Worm (Caenorhabditis elegans) whole organism, L4 larva: ENCODE results near the gene ZC449.4.

Experiments
- Y5F2A.4 ChIP-seq: fragments of 200-800 bp; sonication (Bioruptor generic); optimal IDR thresholded peaks from 2 replicates; lab custom pipeline; 2018; ENCODE audit warnings: mild to moderate bottlenecking, missing genetic modification characterization, missing compliant biosample characterization
- ZK337.2 ChIP-seq: fragments of 200-800 bp; sonication (Bioruptor generic); IDR thresholded peaks from 2 replicates; pipeline ENCODE4 v1.3.6; 2022; ENCODE audit warnings: missing genetic modification reagents, missing genetic modification characterization, missing compliant biosample characterization
- aha-1 ChIP-seq: fragments of 150-350 bp; peaks from one replicate; lab custom pipeline; 2014; ENCODE audit warnings: missing biosample characterization, missing genetic modification characterization
- aly-2 ChIP-seq: sonication (generic microtip); optimal IDR thresholded peaks from 2 replicates; lab custom pipeline; 2018; ENCODE audit warnings: missing biosample characterization, missing genetic modification characterization
- arid-1 ChIP-seq: fragments of 200-800 bp; sonication (Bioruptor generic); conservative IDR thresholded peaks from 2 replicates; pipeline ENCODE4 v1.3.6; 2022; ENCODE audit warnings: missing genetic modification reagents, missing genetic modification characterization, missing compliant biosample characterization
- ceh-20 ChIP-seq: fragments of 200-800 bp; sonication (Bioruptor generic); IDR thresholded peaks from 2 replicates; pipeline ENCODE4 v1.3.6; 2022; ENCODE audit warnings: missing genetic modification reagents, missing genetic modification characterization, missing compliant biosample characterization
- cey-2 ChIP-seq: sonication (generic microtip); optimal IDR thresholded peaks from 3 replicates; lab custom pipeline; 2017; ENCODE audit warnings: missing genetic modification characterization, mild to moderate bottlenecking, missing compliant biosample characterization, antibody characterized with exemption, borderline replicate concordance; ENCODE audit not compliant: insufficient read depth
- ctbp-1 ChIP-seq: fragments of 200-800 bp; sonication (Bioruptor generic); IDR thresholded peaks from 2 replicates; pipeline ENCODE4 v1.3.6; 2022; ENCODE audit warnings: missing genetic modification reagents, missing genetic modification characterization, missing compliant biosample characterization
- daf-16 ChIP-seq, 3 experiments: sonication (generic microtip); optimal IDR thresholded peaks; 2 replicates each; lab custom pipeline; 2016 to 2017; ENCODE audit warnings: missing genetic modification characterization in 3 of 3, missing genetic modification reagents in 3 of 3, mild to moderate bottlenecking in 2 of 3, missing compliant biosample characterization in 2 of 3, missing biosample characterization in 1 of 3, moderate library complexity in 1 of 3
- dmd-6 ChIP-seq: fragments of 200-800 bp; sonication (Bioruptor generic); IDR thresholded peaks from 2 replicates; pipeline ENCODE4 v1.3.6; 2022; ENCODE audit warnings: missing genetic modification reagents, missing genetic modification characterization, missing compliant biosample characterization
- dpl-1 ChIP-seq: fragments of 150-350 bp; optimal IDR thresholded peaks from 2 replicates; lab custom pipeline; 2014; ENCODE audit warnings: missing biosample characterization, missing genetic modification reagents, missing genetic modification characterization
- duxl-1 ChIP-seq: sonication (generic microtip); optimal IDR thresholded peaks from 2 replicates; lab custom pipeline; 2016; ENCODE audit warnings: mild to moderate bottlenecking, missing genetic modification characterization, moderate library complexity, missing compliant biosample characterization; ENCODE audit not compliant: poor library complexity
- dve-1 ChIP-seq: sonication (generic microtip); optimal IDR thresholded peaks from 2 replicates; lab custom pipeline; 2017; ENCODE audit warnings: antibody characterized with exemption, mild to moderate bottlenecking, missing genetic modification characterization, missing compliant biosample characterization; ENCODE audit not compliant: insufficient read depth
- egl-43 ChIP-seq: fragments of 200-800 bp; sonication (Bioruptor generic); IDR thresholded peaks from 2 replicates; pipeline ENCODE4 v1.3.6; 2022; ENCODE audit warnings: missing genetic modification reagents, missing genetic modification characterization, missing compliant biosample characterization
- hlh-11 ChIP-seq: fragments of 200-800 bp; sonication (Bioruptor generic); optimal IDR thresholded peaks from 2 replicates; lab custom pipeline; 2018; ENCODE audit warnings: mild to moderate bottlenecking, missing genetic modification characterization, missing compliant biosample characterization
- hmg-1.1 ChIP-seq: fragments of 200-800 bp; sonication (Bioruptor generic); IDR thresholded peaks from 2 replicates; pipeline ENCODE4 v1.3.6; 2022; ENCODE audit warnings: missing genetic modification reagents, missing genetic modification characterization, missing compliant biosample characterization
- lim-7 ChIP-seq: fragments of 200-800 bp; sonication (Bioruptor generic); IDR thresholded peaks from 2 replicates; pipeline ENCODE4 v1.3.6; 2022; ENCODE audit warnings: missing genetic modification characterization, missing compliant biosample characterization
- lin-1 ChIP-seq: fragments of 200-800 bp; sonication (Bioruptor generic); IDR thresholded peaks from 2 replicates; pipeline ENCODE4 v1.3.6; 2022; ENCODE audit warnings: missing genetic modification reagents, missing genetic modification characterization, missing compliant biosample characterization
- lin-13 ChIP-seq: fragments of 150-350 bp; optimal IDR thresholded peaks from 2 replicates; lab custom pipeline; 2014; ENCODE audit warnings: missing biosample characterization, missing genetic modification reagents, missing genetic modification characterization
- lin-29 ChIP-seq: fragments of 200-800 bp; sonication (Bioruptor generic); IDR thresholded peaks from 2 replicates; pipeline ENCODE4 v1.3.6; 2022; ENCODE audit warnings: missing genetic modification reagents, missing genetic modification characterization, missing compliant biosample characterization
- lin-38 ChIP-seq: fragments of 200-800 bp; sonication (Bioruptor generic); IDR thresholded peaks from 2 replicates; pipeline ENCODE4 v1.3.6; 2022; ENCODE audit warnings: missing genetic modification reagents, missing genetic modification characterization, missing compliant biosample characterization
- mdl-1 ChIP-seq, 2 experiments: fragments of 150-350 bp in 1 of 2; sonication (generic microtip) in 1 of 2; optimal IDR thresholded peaks; 2 replicates each; lab custom pipeline; 2014 to 2017; ENCODE audit warnings: missing biosample characterization in 2 of 2, missing genetic modification characterization in 2 of 2
- mdt-29 ChIP-seq: fragments of 200-800 bp; sonication (Bioruptor generic); IDR thresholded peaks from 2 replicates; pipeline ENCODE4 v1.3.6; 2022; ENCODE audit warnings: missing genetic modification reagents, missing genetic modification characterization, missing compliant biosample characterization
- mep-1 ChIP-seq: fragments of 150-350 bp; sonication (generic microtip); optimal IDR thresholded peaks from 3 replicates; lab custom pipeline; 2014; ENCODE audit warnings: missing biosample characterization, missing genetic modification characterization
- mes-2 ChIP-seq: sonication (generic microtip); optimal IDR thresholded peaks from 2 replicates; lab custom pipeline; 2016; ENCODE audit warnings: missing genotype, mild to moderate bottlenecking, missing genetic modification characterization, missing compliant biosample characterization; ENCODE audit not compliant: poor library complexity, severe bottlenecking
- mxl-3 ChIP-seq: fragments of 200-800 bp; sonication (Bioruptor generic); optimal IDR thresholded peaks from 2 replicates; lab custom pipeline; 2018; ENCODE audit warnings: mild to moderate bottlenecking, missing genetic modification characterization, missing compliant biosample characterization
- nhr-11 ChIP-seq: fragments of 150-350 bp; optimal IDR thresholded peaks from 2 replicates; lab custom pipeline; 2014; ENCODE audit warnings: missing biosample characterization, missing genetic modification characterization
- nhr-28 ChIP-seq: fragments of 150-350 bp; optimal IDR thresholded peaks from 2 replicates; lab custom pipeline; 2014; ENCODE audit warnings: missing biosample characterization, missing genetic modification characterization
- nhr-42 ChIP-seq: fragments of 200-800 bp; sonication (Bioruptor generic); IDR thresholded peaks from 2 replicates; pipeline ENCODE4 v1.3.6; 2022; ENCODE audit warnings: missing genetic modification characterization, missing compliant biosample characterization
- nhr-48 ChIP-seq: sonication (generic microtip); optimal IDR thresholded peaks from 2 replicates; lab custom pipeline; 2016; ENCODE audit warnings: mild to moderate bottlenecking, missing genetic modification characterization, missing compliant biosample characterization
- nhr-6 ChIP-seq: fragments of 150-350 bp; optimal IDR thresholded peaks from 2 replicates; lab custom pipeline; 2014; ENCODE audit warnings: missing biosample characterization, missing genetic modification characterization
- nhr-77 ChIP-seq: fragments of 150-350 bp; optimal IDR thresholded peaks from 2 replicates; lab custom pipeline; 2014; ENCODE audit warnings: missing biosample characterization, missing genetic modification characterization
- pqm-1 ChIP-seq: sonication (generic microtip); optimal IDR thresholded peaks from 2 replicates; lab custom pipeline; 2017; ENCODE audit warnings: missing biosample characterization, missing genetic modification characterization
- rbr-2 ChIP-seq: sonication (generic microtip); optimal IDR thresholded peaks from 2 replicates; lab custom pipeline; 2016; ENCODE audit warnings: missing genotype, missing genetic modification characterization, missing compliant biosample characterization
- set-16 ChIP-seq: fragments of 200-800 bp; sonication (Bioruptor generic); IDR thresholded peaks from 2 replicates; pipeline ENCODE4 v1.3.6; 2022; ENCODE audit warnings: missing genetic modification reagents, missing genetic modification characterization, missing compliant biosample characterization
- snpc-1.2 ChIP-seq: fragments of 200-800 bp; sonication (Bioruptor generic); IDR thresholded peaks from 2 replicates; pipeline ENCODE4 v1.3.6; 2022; ENCODE audit warnings: missing genetic modification reagents, missing genetic modification characterization, missing compliant biosample characterization
- tag-97 ChIP-seq: fragments of 200-800 bp; sonication (Bioruptor generic); IDR thresholded peaks from 2 replicates; pipeline ENCODE4 v1.3.6; 2022; ENCODE audit warnings: missing genetic modification characterization, missing compliant biosample characterization
- tra-1 ChIP-seq: fragments of 200-800 bp; sonication (Bioruptor generic); IDR thresholded peaks from 2 replicates; pipeline ENCODE4 v1.3.6; 2022; ENCODE audit warnings: missing genetic modification reagents, missing genetic modification characterization, missing compliant biosample characterization
- unc-62 ChIP-seq, 3 experiments: fragments of 150-350 bp in 1 of 3; sonication (generic microtip); optimal IDR thresholded peaks in 2 of 3; peaks in 1 of 3; 1 replicate in 1 of 3; 2 replicates in 2 of 3; lab custom pipeline; 2014 to 2017; ENCODE audit warnings: missing biosample characterization in 3 of 3, missing genetic modification characterization in 3 of 3, missing genetic modification reagents in 3 of 3, missing genotype in 1 of 3
- vab-7 ChIP-seq: fragments of 200-800 bp; sonication (Bioruptor generic); IDR thresholded peaks from 2 replicates; pipeline ENCODE4 v1.3.6; 2022; ENCODE audit warnings: missing genetic modification reagents, missing genetic modification characterization, missing compliant biosample characterization

Gene ZC449.4

ce11 chrX:5033868-5034267, at the start of gene ZC449.4:
TSS of gene ZC449.4 (minus strand) at chrX:5033968.
- TF ChIP-seq unc-62 (GFP tag; optimal IDR thresholded peaks at IDR 0.05 in 1 of 2; lab: Kevin White, UChicago) (peak in 1 of 2 experiments; percentile 26), unc-62 (tag; optimal IDR thresholded peaks at IDR 0.05; lab: Kevin White, UChicago) (no peak), tag-97 (no peak), aha-1 (tag; lab: Kevin White, UChicago) (peak; percentile 43)

- TF ChIP-seq nhr-28 (tag; lab: Kevin White, UChicago), result peak; percentile 15
- TF ChIP-seq dmd-6, result peak; percentile 34; the same call in 1 of the 2 replicates
- peak in 1 of 2 experiments; percentile 16 for TF ChIP-seq mdl-1 (tag; optimal IDR thresholded peaks at IDR 0.05; lab: Kevin White, UChicago)
- TF ChIP-seq tra-1 (GFP tag; lab: Robert Waterston, UW), result 0 out of 2 replicates have a peak, but pooled peaks have one; percentile 17
- TF ChIP-seq snpc-1.2 (GFP tag; lab: Robert Waterston, UW), result no peak
- TF ChIP-seq lin-29, result no peak
- TF ChIP-seq unc-62 (GFP tag; optimal IDR thresholded peaks at IDR 0.05 in 1 of 2; lab: Kevin White, UChicago), result peak in 1 of 2 experiments; percentile 35
- TF ChIP-seq unc-62 (tag; optimal IDR thresholded peaks at IDR 0.05; lab: Kevin White, UChicago), result no peak
- TF ChIP-seq lin-38 (GFP tag; lab: Robert Waterston, UW), result no peak
- TF ChIP-seq Y5F2A.4 (GFP tag; lab: Kevin White, UChicago), result no peak
- no peak for TF ChIP-seq mes-2
- 0 out of 2 replicates have a peak, but pooled peaks have one; percentile 37 for TF ChIP-seq ceh-20 (GFP tag; lab: Robert Waterston, UW)
These were observed 45.5 kb upstream of the ZC449.4 start for ce11 chrX:5079297-5079696.

ce11 chrX:5077696-5078343, 44.1 kb upstream of the ZC449.4 start, which contains the start of gene cal-5:
TSS of gene cal-5 (minus strand) at chrX:5077961.
- TF ChIP-seq lim-7, result no peak
- TF ChIP-seq lin-38 (GFP tag; lab: Robert Waterston, UW), result no peak
- peak; percentile 4 for TF ChIP-seq dpl-1 (GFP tag; lab: Kevin White, UChicago)
- peak; percentile 66 for TF ChIP-seq pqm-1 (tag; lab: Kevin White, UChicago)
- TF ChIP-seq mep-1 (tag; lab: Kevin White, UChicago), result peak; percentile 23
- TF ChIP-seq unc-62 (GFP tag; optimal IDR thresholded peaks at IDR 0.05 in 1 of 2; lab: Kevin White, UChicago), result peak in 1 of 2 experiments; percentile 88
- TF ChIP-seq unc-62 (tag; optimal IDR thresholded peaks at IDR 0.05; lab: Kevin White, UChicago), result no peak
- no peak for TF ChIP-seq daf-16 (GFP tag; optimal IDR thresholded peaks at IDR 0.05; lab: Kevin White, UChicago)
- TF ChIP-seq daf-16 (tag; optimal IDR thresholded peaks at IDR 0.05; lab: Kevin White, UChicago), result peak; percentile 64
- TF ChIP-seq lin-1 (GFP tag; lab: Robert Waterston, UW), result peak; percentile 47; the same call in 1 of the 2 replicates
- TF ChIP-seq nhr-6 (tag; lab: Kevin White, UChicago), result no peak
- TF ChIP-seq nhr-11 (tag; lab: Kevin White, UChicago), result no peak
- TF ChIP-seq nhr-48 (tag; lab: Kevin White, UChicago), result peak; percentile 39
- TF ChIP-seq rbr-2 (tag; lab: Kevin White, UChicago), result peak; percentile 45
- 0 out of 2 replicates have a peak, but pooled peaks have one; percentile 31 for TF ChIP-seq nhr-42
- 0 out of 2 replicates have a peak, but pooled peaks have one; percentile 15 for TF ChIP-seq ctbp-1
- no peak for TF ChIP-seq cey-2 (tag; lab: Kevin White, UChicago)
- TF ChIP-seq mdl-1 (tag; optimal IDR thresholded peaks at IDR 0.05; lab: Kevin White, UChicago), result peak; percentile 25 to 59
- no peak for TF ChIP-seq lin-13 (GFP tag; lab: Kevin White, UChicago)
- TF ChIP-seq mdt-29 (GFP tag; lab: Robert Waterston, UW), result no peak
- TF ChIP-seq egl-43 (GFP tag; lab: Robert Waterston, UW), result peak; percentile 35; the same call in 1 of the 2 replicates
- TF ChIP-seq tra-1 (GFP tag; lab: Robert Waterston, UW), result no peak
- peak; percentile 79 for TF ChIP-seq hlh-11 (tag; lab: Kevin White, UChicago)
- TF ChIP-seq nhr-77 (tag; lab: Kevin White, UChicago), result peak; percentile 24
- TF ChIP-seq set-16, result peak; percentile 54
- peak; percentile 39 for TF ChIP-seq duxl-1
- peak; percentile 2 for TF ChIP-seq dve-1 (tag; lab: Kevin White, UChicago)
- 0 out of 2 replicates have a peak, but pooled peaks have one; percentile 13 for TF ChIP-seq ZK337.2 (GFP tag; lab: Robert Waterston, UW)
- peak; percentile 16 for TF ChIP-seq mes-2
- TF ChIP-seq mxl-3 (GFP tag; lab: Kevin White, UChicago), result peak; percentile 94
- no peak for TF ChIP-seq aly-2 (tag; lab: Kevin White, UChicago)
- TF ChIP-seq arid-1, result no peak
- TF ChIP-seq vab-7, result no peak
- peak; percentile 9 for TF ChIP-seq nhr-28 (tag; lab: Kevin White, UChicago)
- TF ChIP-seq dmd-6, result peak; percentile 74
- TF ChIP-seq lin-29, result no peak
- TF ChIP-seq hmg-1.1, result peak; percentile 24; the same call in 1 of the 2 replicates
